Worm (Caenorhabditis elegans): ENCODE data around the gene utx-1.

The utx-1 gene

DNA sequence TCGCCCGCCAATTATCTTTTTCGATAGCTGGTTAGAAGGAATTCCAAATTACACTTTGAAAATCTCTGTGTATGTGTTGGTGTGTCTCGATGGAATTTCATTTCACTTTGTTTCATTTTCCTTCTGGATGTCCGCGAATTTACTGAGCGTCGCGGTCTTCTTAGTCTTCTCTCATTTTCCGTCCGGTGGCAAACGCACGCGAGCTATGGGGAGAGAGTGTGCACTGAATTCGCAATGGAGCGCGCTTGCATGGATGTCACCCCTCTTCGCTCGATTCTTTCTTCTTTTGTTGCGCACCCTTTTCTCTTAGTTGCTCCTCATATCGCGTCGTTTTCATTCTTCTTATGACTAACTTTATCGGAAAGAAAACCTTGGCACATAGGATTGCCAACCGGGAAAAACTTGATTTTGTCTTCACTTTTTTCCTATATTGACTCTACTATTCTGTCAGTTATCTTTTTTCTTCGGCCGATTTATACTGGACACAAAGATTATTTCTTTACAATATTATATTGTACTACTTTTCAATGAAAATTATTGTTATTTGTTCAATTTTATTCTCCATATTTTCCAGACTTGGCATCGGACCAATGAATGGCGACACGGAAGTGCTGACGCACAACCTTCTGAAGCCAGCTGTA is 5.1 kb upstream of the utx-1 start, which contains the start of gene dhhc-14 (continued):
- TF ChIP-seq ceh-20 (GFP tag; IDR thresholded peaks at IDR 0.05) (0 out of 2 replicates have a peak, but pooled peaks have one; percentile 28), tra-1 (GFP tag; IDR thresholded peaks at IDR 0.05) (no peak), lsy-2 (tag; optimal IDR thresholded peaks at IDR 0.05) (peak in 1 of 2 experiments; percentile 57), daf-19 (GFP tag; conservative IDR thresholded peaks at IDR 0.05) (no peak), skn-1 (tag; optimal IDR thresholded peaks at IDR 0.05) (no peak)

ce11 chrX:8554029-8554428 is 2.9 kb upstream of the utx-1 start:
- peak in 1 of 2 experiments; percentile 87 for TF ChIP-seq unc-62 (GFP tag; optimal IDR thresholded peaks at IDR 0.05 in 1 of 2)
- TF ChIP-seq unc-62 (tag; optimal IDR thresholded peaks at IDR 0.05), result no peak
- TF ChIP-seq mdl-1 (tag; optimal IDR thresholded peaks at IDR 0.05), result no peak
- no peak for TF ChIP-seq attf-4 (tag; optimal IDR thresholded peaks at IDR 0.05)

DNA sequence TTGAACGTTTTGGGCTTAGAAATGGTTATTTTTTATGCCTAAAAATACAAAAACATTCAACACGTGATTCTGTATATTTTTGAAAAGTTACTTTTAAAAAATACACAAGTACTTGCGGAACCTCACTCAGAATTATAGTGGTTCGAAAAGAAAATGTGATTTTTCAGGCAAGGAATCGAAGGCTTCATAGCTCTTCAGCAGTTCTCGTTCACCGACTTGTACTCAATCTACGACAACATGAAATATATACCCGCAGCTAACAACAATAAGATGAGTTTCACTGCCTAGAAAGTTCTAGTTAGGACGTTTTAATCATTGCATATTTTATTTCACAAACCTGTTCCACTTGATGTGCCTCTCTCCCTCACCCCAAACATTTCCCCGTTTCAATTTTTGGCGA is 5.6 kb downstream of the utx-1 start:
- TF ChIP-seq F26F4.8 (GFP tag; conservative IDR thresholded peaks at IDR 0.05) (no peak), unc-62 (GFP tag; optimal IDR thresholded peaks at IDR 0.05 in 1 of 2) (peak in 1 of 2 experiments; percentile 90), unc-62 (tag; optimal IDR thresholded peaks at IDR 0.05) (no peak), F37D6.2 (tag; optimal IDR thresholded peaks at IDR 0.05) (no peak), dpl-1 (GFP tag; optimal IDR thresholded peaks at IDR 0.05) (no peak)

- peak; percentile 30 for TF ChIP-seq hlh-30 (tag; optimal IDR thresholded peaks at IDR 0.05; ENCODE audit: insufficient read depth)
- no peak for TF ChIP-seq tag-97 (GFP tag; IDR thresholded peaks at IDR 0.05)
- TF ChIP-seq aha-1 (tag), result peak; percentile 38
- TF ChIP-seq ztf-7 (tag; optimal IDR thresholded peaks at IDR 0.05), result no peak
- TF ChIP-seq pha-4 (GFP tag; IDR thresholded peaks at IDR 0.05), result no peak
- no peak for TF ChIP-seq pha-4 (tag; optimal IDR thresholded peaks at IDR 0.05)
- TF ChIP-seq ctbp-1 (GFP tag; IDR thresholded peaks at IDR 0.05), result no peak
- TF ChIP-seq mep-1 (tag; optimal IDR thresholded peaks at IDR 0.05), result no peak
- peak; percentile 87 for TF ChIP-seq pqm-1 (tag; optimal IDR thresholded peaks at IDR 0.05)
- TF ChIP-seq ceh-20 (GFP tag; IDR thresholded peaks at IDR 0.05), result no peak
- TF ChIP-seq attf-4 (tag; optimal IDR thresholded peaks at IDR 0.05), result no peak
- no peak for TF ChIP-seq dve-1 (tag; optimal IDR thresholded peaks at IDR 0.05; ENCODE audit: insufficient read depth)
- no peak for TF ChIP-seq ceh-44 (GFP tag; IDR thresholded peaks at IDR 0.05)
- no peak for TF ChIP-seq T26A8.4 (GFP tag; IDR thresholded peaks at IDR 0.05)
- TF ChIP-seq unc-62 (GFP tag; optimal IDR thresholded peaks at IDR 0.05 in 1 of 2), result peak in 1 of 2 experiments; percentile 94
- no peak for TF ChIP-seq unc-62 (tag; optimal IDR thresholded peaks at IDR 0.05)
- TF ChIP-seq egl-27 (tag; optimal IDR thresholded peaks at IDR 0.05), result no peak
- no peak for TF ChIP-seq Y75B8A.6 (GFP tag; IDR thresholded peaks at IDR 0.05)
- peak; percentile 49 for TF ChIP-seq dmd-6 (GFP tag; IDR thresholded peaks at IDR 0.05)
- TF ChIP-seq T20F7.1 (GFP tag; optimal IDR thresholded peaks at IDR 0.05), result no peak
- TF ChIP-seq daf-16 (GFP tag; optimal IDR thresholded peaks at IDR 0.05), result no peak
- peak; percentile 38 for TF ChIP-seq daf-16 (tag; optimal IDR thresholded peaks at IDR 0.05)
- TF ChIP-seq snpc-4 (tag; optimal IDR thresholded peaks at IDR 0.05), result no peak
- TF ChIP-seq nhr-28 (tag; optimal IDR thresholded peaks at IDR 0.05), result peak; percentile 44
- no peak for TF ChIP-seq lin-13 (GFP tag; optimal IDR thresholded peaks at IDR 0.05)
- peak; percentile 11 for TF ChIP-seq nhr-48 (tag; optimal IDR thresholded peaks at IDR 0.05)
- peak; percentile 33 for TF ChIP-seq hlh-11 (tag; optimal IDR thresholded peaks at IDR 0.05)
These were observed 6.9 kb downstream of the utx-1 start for ce11 chrX:8563663-8564450.

All from whole organism, L4 larva.